Fruit fly (Drosophila melanogaster) whole organism, prepupa: ENCODE measurements around the gene Aptx.

Experiments
- CG10631 ChIP-seq: fragments of 200-800 bp; sonication (Bioruptor generic); optimal IDR thresholded peaks from 2 replicates; lab custom pipeline; 2016; ENCODE audit warnings: missing biosample characterization, missing genetic modification characterization
- CG11762 ChIP-seq: fragments of 200-800 bp; sonication (Bioruptor generic); optimal IDR thresholded peaks from 3 replicates; lab custom pipeline; 2016; ENCODE audit warnings: missing biosample characterization, missing genetic modification characterization; ENCODE audit not compliant: insufficient read depth
- CG11902 ChIP-seq: fragments of 200-800 bp; sonication (Bioruptor generic); optimal IDR thresholded peaks from 3 replicates; lab custom pipeline; 2016; ENCODE audit warnings: missing biosample characterization, missing genetic modification characterization
- CG16779 ChIP-seq: fragments of 200-800 bp; sonication (Bioruptor generic); optimal IDR thresholded peaks from 3 replicates; lab custom pipeline; 2017; ENCODE audit warnings: missing biosample characterization, mild to moderate bottlenecking, missing genetic modification characterization
- CG31627 ChIP-seq: fragments of 200-800 bp; sonication (Bioruptor generic); optimal IDR thresholded peaks from 3 replicates; lab custom pipeline; 2016; ENCODE audit warnings: missing biosample characterization, missing genetic modification characterization
- CG32006 ChIP-seq: fragments of 200-800 bp; sonication (Bioruptor generic); optimal IDR thresholded peaks from 3 replicates; lab custom pipeline; 2017; ENCODE audit warnings: missing biosample characterization, mild to moderate bottlenecking, missing genetic modification characterization
- CG6163 ChIP-seq: fragments of 200-800 bp; sonication (Bioruptor generic); IDR thresholded peaks from 3 replicates; pipeline ENCODE4 v1.3.6; 2022; ENCODE audit warnings: missing biosample characterization, missing genetic modification characterization
- CG6792 ChIP-seq: fragments of 200-800 bp; sonication (Bioruptor generic); optimal IDR thresholded peaks from 3 replicates; lab custom pipeline; 2016; ENCODE audit warnings: missing biosample characterization, missing genetic modification characterization
- CG6854 ChIP-seq: fragments of 200-800 bp; sonication (Bioruptor generic); optimal IDR thresholded peaks from 2 replicates; lab custom pipeline; 2017; ENCODE audit warnings: missing biosample characterization, mild to moderate bottlenecking, missing genetic modification characterization
- CG7368 ChIP-seq: fragments of 200-800 bp; sonication (Bioruptor generic); optimal IDR thresholded peaks from 3 replicates; lab custom pipeline; 2016; ENCODE audit warnings: missing biosample characterization, missing genetic modification characterization
- CG8119 ChIP-seq: fragments of 200-800 bp; sonication (Bioruptor generic); IDR thresholded peaks from 3 replicates; pipeline ENCODE4 v1.3.6; 2022; ENCODE audit warnings: missing biosample characterization, missing genetic modification characterization
- CG8319 ChIP-seq: fragments of 200-800 bp; sonication (Bioruptor generic); optimal IDR thresholded peaks from 3 replicates; lab custom pipeline; 2016; ENCODE audit warnings: missing biosample characterization, missing genetic modification characterization
- Eip75B ChIP-seq: fragments of 200-800 bp; sonication (Bioruptor generic); optimal IDR thresholded peaks from 3 replicates; lab custom pipeline; 2016; ENCODE audit warnings: missing biosample characterization, missing genetic modification characterization
- Eip93F ChIP-seq: fragments of 200-800 bp; sonication (Bioruptor generic); optimal IDR thresholded peaks from 2 replicates; lab custom pipeline; 2016; ENCODE audit warnings: missing biosample characterization, mild to moderate bottlenecking, missing genetic modification characterization
- Ets96B ChIP-seq: fragments of 200-800 bp; optimal IDR thresholded peaks from 2 replicates; lab custom pipeline; 2019; ENCODE audit warnings: missing biosample characterization, mild to moderate bottlenecking, missing genetic modification characterization, moderate library complexity
- Gug ChIP-seq: fragments of 200-800 bp; sonication (Bioruptor generic); IDR thresholded peaks from 2 replicates; pipeline ENCODE4 v1.3.6; 2022; ENCODE audit warnings: missing biosample characterization, missing genetic modification characterization
- Hr38 ChIP-seq: sonication (Bioruptor generic); optimal IDR thresholded peaks from 2 replicates; lab custom pipeline; 2016; ENCODE audit warnings: missing biosample characterization, missing genetic modification characterization
- Hr39 ChIP-seq: fragments of 200-800 bp; sonication (Bioruptor generic); optimal IDR thresholded peaks from 2 replicates; lab custom pipeline; 2016; ENCODE audit warnings: missing biosample characterization, missing genetic modification characterization
- Hr4 ChIP-seq: fragments of 200-800 bp; sonication (Bioruptor generic); optimal IDR thresholded peaks from 3 replicates; lab custom pipeline; 2016; ENCODE audit warnings: missing biosample characterization, missing genetic modification characterization
- Lpt ChIP-seq: fragments of 200-800 bp; sonication (Bioruptor generic); optimal IDR thresholded peaks from 3 replicates; lab custom pipeline; 2016; ENCODE audit warnings: missing biosample characterization, missing genetic modification characterization
- Met ChIP-seq: fragments of 200-800 bp; sonication (Bioruptor generic); optimal IDR thresholded peaks from 3 replicates; lab custom pipeline; 2016; ENCODE audit warnings: missing biosample characterization, missing genetic modification characterization
- OdsH ChIP-seq: fragments of 200-800 bp; sonication (Bioruptor generic); optimal IDR thresholded peaks from 3 replicates; lab custom pipeline; 2016; ENCODE audit warnings: missing biosample characterization, missing genetic modification characterization
- Sox102F ChIP-seq: fragments of 200-800 bp; sonication (Bioruptor generic); optimal IDR thresholded peaks from 2 replicates; lab custom pipeline; 2016; ENCODE audit warnings: missing biosample characterization, mild to moderate bottlenecking, missing genetic modification characterization
- Sox15 ChIP-seq: fragments of 200-800 bp; sonication (Bioruptor generic); optimal IDR thresholded peaks from 3 replicates; lab custom pipeline; 2016; ENCODE audit warnings: missing biosample characterization, missing genetic modification characterization
- acj6 ChIP-seq: fragments of 200-800 bp; sonication (Bioruptor generic); optimal IDR thresholded peaks from 3 replicates; lab custom pipeline; 2016; ENCODE audit warnings: missing biosample characterization, missing genetic modification characterization
- dsx ChIP-seq: fragments of 200-800 bp; optimal IDR thresholded peaks from 3 replicates; lab custom pipeline; 2019; ENCODE audit warnings: missing biosample characterization, mild to moderate bottlenecking, missing genetic modification characterization, moderate library complexity; ENCODE audit not compliant: poor library complexity, severe bottlenecking
- esn ChIP-seq: fragments of 200-800 bp; sonication (Bioruptor generic); optimal IDR thresholded peaks from 2 replicates; lab custom pipeline; 2016; ENCODE audit warnings: missing biosample characterization, mild to moderate bottlenecking, missing genetic modification characterization, moderate library complexity
- fkh ChIP-seq: fragments of 200-800 bp; sonication (Bioruptor generic); optimal IDR thresholded peaks from 3 replicates; lab custom pipeline; 2017; ENCODE audit warnings: missing biosample characterization, mild to moderate bottlenecking, missing genetic modification characterization, moderate library complexity
- lz ChIP-seq: fragments of 200-800 bp; sonication (Bioruptor generic); optimal IDR thresholded peaks from 3 replicates; lab custom pipeline; 2016; ENCODE audit warnings: missing biosample characterization, missing genetic modification characterization
- net ChIP-seq: fragments of 200-800 bp; sonication (Bioruptor generic); optimal IDR thresholded peaks from 3 replicates; lab custom pipeline; 2016; ENCODE audit warnings: missing biosample characterization, missing genetic modification characterization
- pdm3 ChIP-seq: fragments of 200-800 bp; sonication (Bioruptor generic); optimal IDR thresholded peaks from 3 replicates; lab custom pipeline; 2016; ENCODE audit warnings: missing biosample characterization, missing genetic modification characterization
- svp ChIP-seq: fragments of 200-800 bp; sonication (Bioruptor generic); peaks from one replicate; lab custom pipeline; 2016; ENCODE audit warnings: missing biosample characterization, missing genetic modification characterization
- vri ChIP-seq: fragments of 200-800 bp; sonication (Bioruptor generic); optimal IDR thresholded peaks from 3 replicates; lab custom pipeline; 2016; ENCODE audit warnings: missing biosample characterization, mild to moderate bottlenecking, missing genetic modification characterization

The Aptx gene

dm6 chr3R:19398467-19398866 lies 4.8 kb upstream of the Aptx start, which contains the start of gene CG31244:
TSS of gene CG31244 (minus strand) at chr3R:19398567.
- TF ChIP-seq svp (GFP tag; lab: Kevin White, UChicago): no peak
- TF ChIP-seq CG8319 (GFP tag; lab: Kevin White, UChicago): no peak
- TF ChIP-seq CG7368 (GFP tag; lab: Kevin White, UChicago): no peak
- TF ChIP-seq acj6 (GFP tag; lab: Kevin White, UChicago): no peak
- no peak for TF ChIP-seq lz (GFP tag; lab: Kevin White, UChicago)
- TF ChIP-seq Ets96B: no peak
- TF ChIP-seq CG31627 (GFP tag; lab: Kevin White, UChicago): no peak
- TF ChIP-seq Hr38 (GFP tag; lab: Kevin White, UChicago): no peak
- TF ChIP-seq CG16779 (tag; lab: Kevin White, UChicago): no peak
- TF ChIP-seq CG6854: no peak
- no peak for TF ChIP-seq Eip93F
- no peak for TF ChIP-seq CG10631 (GFP tag; lab: Kevin White, UChicago)
- TF ChIP-seq Hr39: no peak

- TF ChIP-seq CG32006 (GFP tag; lab: Kevin White, UChicago) (no peak), svp (GFP tag; lab: Kevin White, UChicago) (peak; percentile 39)
These were observed 1.0 kb downstream of the Aptx start for dm6 chr3R:19404296-19404695.

- TF ChIP-seq Hr4 (GFP tag; lab: Kevin White, UChicago) (no peak), Gug (GFP tag; lab: Robert Waterston, UW) (no peak), net (GFP tag; lab: Kevin White, UChicago) (no peak), Sox102F (no peak), CG6854 (no peak), dsx (GFP tag; lab: Kevin White, UChicago) (no peak), Eip75B (GFP tag; lab: Kevin White, UChicago) (no peak)
These were observed 3.6 kb downstream of the Aptx start for dm6 chr3R:19406852-19407251.

dm6 chr3R:19408573-19408972 lies 5.3 kb downstream of the Aptx start, which contains the start of gene CG11626:
TSS of gene CG11626 (plus strand) at chr3R:19408873.
- TF ChIP-seq svp (GFP tag; lab: Kevin White, UChicago) (no peak), esn (GFP tag; lab: Kevin White, UChicago) (no peak), Sox102F (no peak), CG11902 (no peak), CG8119 (GFP tag; lab: Robert Waterston, UW) (no peak), Lpt (GFP tag; lab: Kevin White, UChicago) (no peak), CG6792 (GFP tag; lab: Kevin White, UChicago) (no peak), CG6163 (GFP tag; lab: Robert Waterston, UW) (no peak), pdm3 (GFP tag; lab: Kevin White, UChicago) (no peak), OdsH (GFP tag; lab: Kevin White, UChicago) (no peak)

- no peak for TF ChIP-seq fkh (GFP tag; lab: Kevin White, UChicago)
- no peak for TF ChIP-seq CG8119 (GFP tag; lab: Robert Waterston, UW)
- no peak for TF ChIP-seq vri (GFP tag; lab: Kevin White, UChicago)
- TF ChIP-seq CG32006 (GFP tag; lab: Kevin White, UChicago): no peak
- TF ChIP-seq CG11762: no peak
- no peak for TF ChIP-seq esn (GFP tag; lab: Kevin White, UChicago)
- TF ChIP-seq Sox15 (GFP tag; lab: Kevin White, UChicago): no peak
- no peak for TF ChIP-seq OdsH (GFP tag; lab: Kevin White, UChicago)
- no peak for TF ChIP-seq Met
- TF ChIP-seq Hr38 (GFP tag; lab: Kevin White, UChicago): no peak
- TF ChIP-seq, all 60 proteins: peak for 0
These were observed 8.1 kb downstream of the Aptx start for dm6 chr3R:19411371-19411770.
